Worm (Caenorhabditis elegans): Measurements from ENCODE around the gene T22B2.2.

DNA sequence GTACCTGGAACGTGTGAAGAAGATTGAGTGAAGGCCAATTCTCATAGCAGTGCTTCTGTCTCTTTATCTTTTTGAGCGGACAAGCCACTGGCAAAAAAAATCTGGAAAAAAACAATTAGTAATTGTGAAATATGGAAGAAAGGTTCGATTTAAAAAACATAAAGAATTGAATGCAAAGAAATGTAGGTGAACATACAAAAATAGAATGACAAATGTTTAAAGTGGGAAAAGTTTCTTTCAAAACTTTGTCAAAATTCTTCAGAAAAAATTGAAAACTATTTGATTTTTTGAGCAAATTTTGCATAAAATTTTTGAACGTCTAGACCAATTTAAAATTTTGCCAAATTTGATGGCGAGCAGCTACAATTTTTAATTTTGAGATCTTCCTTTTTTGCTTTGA, 23.0 kb downstream of the T22B2.2 start, which contains the start of gene ptp-4A2:
- no peak for TF ChIP-seq ztf-11 (tag; optimal IDR thresholded peaks at IDR 0.05)
- no peak for TF ChIP-seq tbx-2 (tag; optimal IDR thresholded peaks at IDR 0.05)
- no peak for TF ChIP-seq R02D3.7 (tag; optimal IDR thresholded peaks at IDR 0.05)
- TF ChIP-seq egl-27 (tag; optimal IDR thresholded peaks at IDR 0.05) = no peak
